Worm (Caenorhabditis elegans) whole organism, L1 larva: Measurements from ENCODE around the gene tbc-19.
A peak's percentile ranks its signal among the peaks of the same experiment; 100 is the strongest.

ENCODE experiments used
- aha-1 ChIP-seq: fragments of 150-350 bp; optimal IDR thresholded peaks from 2 replicates; lab custom pipeline; 2014; ENCODE audit warnings: missing biosample characterization, missing genetic modification characterization
- alr-1 ChIP-seq: fragments of 200-800 bp; sonication (Bioruptor generic); optimal IDR thresholded peaks from 2 replicates; lab custom pipeline; 2018; ENCODE audit warnings: borderline replicate concordance, mild to moderate bottlenecking, missing genetic modification characterization, missing compliant biosample characterization
- ceh-8 ChIP-seq: fragments of 200-800 bp; sonication (Bioruptor generic); optimal IDR thresholded peaks from 2 replicates; lab custom pipeline; 2018; ENCODE audit warnings: mild to moderate bottlenecking, missing genetic modification characterization, moderate library complexity, missing compliant biosample characterization
- ceh-88 ChIP-seq: fragments of 200-800 bp; sonication (Bioruptor generic); IDR thresholded peaks from 2 replicates; pipeline ENCODE4 v1.3.6; 2022; ENCODE audit warnings: missing genetic modification characterization, missing compliant biosample characterization
- ces-1 ChIP-seq: fragments of 150-350 bp; optimal IDR thresholded peaks from 2 replicates; lab custom pipeline; 2014; ENCODE audit warnings: missing biosample characterization, missing genetic modification reagents, missing genetic modification characterization
- efl-3 ChIP-seq: fragments of 200-800 bp; sonication (Bioruptor generic); optimal IDR thresholded peaks from 2 replicates; lab custom pipeline; 2018; ENCODE audit warnings: mild to moderate bottlenecking, missing genetic modification characterization, missing compliant biosample characterization
- egl-13 ChIP-seq: sonication (generic microtip); optimal IDR thresholded peaks from 2 replicates; lab custom pipeline; 2016; ENCODE audit warnings: missing genotype, missing genetic modification reagents, missing genetic modification characterization, missing compliant biosample characterization
- elt-2 ChIP-seq: sonication (generic microtip); optimal IDR thresholded peaks from 2 replicates; lab custom pipeline; 2016; ENCODE audit warnings: missing genetic modification characterization, mild to moderate bottlenecking, inconsistent platforms, missing compliant biosample characterization, missing genetic modification reagents
- elt-3 ChIP-seq, 6 experiments: fragments of 150-350 bp in 1 of 6; sonication (generic microtip); optimal IDR thresholded peaks; 2 replicates each; lab custom pipeline; 2017 to 2018; ENCODE audit warnings: missing biosample characterization in 6 of 6, missing genetic modification characterization in 6 of 6, inconsistent platforms in 1 of 6
- fkh-4 ChIP-seq: sonication (generic microtip); optimal IDR thresholded peaks from 2 replicates; lab custom pipeline; 2016; ENCODE audit warnings: missing compliant biosample characterization, missing genetic modification characterization, borderline replicate concordance
- fkh-8 ChIP-seq: sonication (generic microtip); optimal IDR thresholded peaks from 2 replicates; lab custom pipeline; 2016; ENCODE audit warnings: mild to moderate bottlenecking, missing genetic modification characterization, missing compliant biosample characterization
- fos-1 ChIP-seq: fragments of 150-350 bp; optimal IDR thresholded peaks from 2 replicates; lab custom pipeline; 2014; ENCODE audit warnings: missing biosample characterization, missing genetic modification characterization
- hlh-17 ChIP-seq: fragments of 200-800 bp; sonication (Bioruptor generic); optimal IDR thresholded peaks from 2 replicates; lab custom pipeline; 2018; ENCODE audit warnings: missing genetic modification characterization, mild to moderate bottlenecking, missing compliant biosample characterization, moderate library complexity, borderline replicate concordance
- hlh-4 ChIP-seq: sonication (generic microtip); optimal IDR thresholded peaks from 2 replicates; lab custom pipeline; 2016; ENCODE audit warnings: mild to moderate bottlenecking, missing genetic modification characterization, missing compliant biosample characterization
- hpl-2 ChIP-seq: fragments of 150-350 bp; optimal IDR thresholded peaks from 2 replicates; lab custom pipeline; 2014; ENCODE audit warnings: missing biosample characterization, missing genetic modification reagents, missing genetic modification characterization
- isw-1 ChIP-seq: fragments of 200-800 bp; sonication (Bioruptor generic); IDR thresholded peaks from 2 replicates; pipeline ENCODE4 v1.3.6; 2022; ENCODE audit warnings: missing genetic modification characterization, missing compliant biosample characterization
- lin-14 ChIP-seq: fragments of 200-800 bp; sonication (Bioruptor generic); optimal IDR thresholded peaks from 2 replicates; lab custom pipeline; 2018; ENCODE audit warnings: mild to moderate bottlenecking, missing genetic modification characterization, moderate library complexity, missing compliant biosample characterization
- lin-35 ChIP-seq, 2 experiments: fragments of 150-350 bp; optimal IDR thresholded peaks; 2 replicates each; lab custom pipeline; 2014; ENCODE audit warnings: missing biosample characterization in 2 of 2, missing genetic modification characterization in 2 of 2, missing genetic modification reagents in 2 of 2
- lir-3 ChIP-seq: sonication (generic microtip); optimal IDR thresholded peaks from 2 replicates; lab custom pipeline; 2016; ENCODE audit warnings: mild to moderate bottlenecking, missing genetic modification characterization, moderate library complexity, missing compliant biosample characterization; ENCODE audit not compliant: poor library complexity
- mab-9 ChIP-seq: fragments of 200-800 bp; sonication (Bioruptor generic); IDR thresholded peaks from 2 replicates; pipeline ENCODE4 v1.3.6; 2022; ENCODE audit warnings: missing genetic modification reagents, missing genetic modification characterization, missing compliant biosample characterization
- mef-2 ChIP-seq: fragments of 150-350 bp; optimal IDR thresholded peaks from 2 replicates; lab custom pipeline; 2014; ENCODE audit warnings: missing biosample characterization, missing genetic modification characterization
- mep-1 ChIP-seq: fragments of 150-350 bp; optimal IDR thresholded peaks from 2 replicates; lab custom pipeline; 2014; ENCODE audit warnings: missing biosample characterization, missing genetic modification characterization
- nhr-11 ChIP-seq: fragments of 150-350 bp; optimal IDR thresholded peaks from 2 replicates; lab custom pipeline; 2014; ENCODE audit warnings: missing biosample characterization, missing genetic modification characterization
- nhr-12 ChIP-seq: sonication (generic microtip); optimal IDR thresholded peaks from 2 replicates; lab custom pipeline; 2017; ENCODE audit warnings: missing biosample characterization, missing genetic modification characterization
- nhr-19 ChIP-seq: fragments of 200-800 bp; sonication (Bioruptor generic); conservative IDR thresholded peaks from 2 replicates; pipeline ENCODE4 v1.3.6; 2022; ENCODE audit warnings: missing genetic modification characterization, missing compliant biosample characterization
- nhr-20 ChIP-seq: sonication (generic microtip); optimal IDR thresholded peaks from 2 replicates; lab custom pipeline; 2016; ENCODE audit warnings: mild to moderate bottlenecking, missing genetic modification characterization, missing compliant biosample characterization
- nhr-237 ChIP-seq: fragments of 150-350 bp; optimal IDR thresholded peaks from 2 replicates; lab custom pipeline; 2014; ENCODE audit warnings: missing biosample characterization, missing genetic modification characterization
- nhr-47 ChIP-seq: sonication (generic microtip); optimal IDR thresholded peaks from 2 replicates; lab custom pipeline; 2016; ENCODE audit warnings: mild to moderate bottlenecking, missing genetic modification characterization, moderate library complexity, missing compliant biosample characterization
- nhr-71 ChIP-seq: sonication (generic microtip); optimal IDR thresholded peaks from 2 replicates; lab custom pipeline; 2016; ENCODE audit warnings: mild to moderate bottlenecking, missing genetic modification characterization, moderate library complexity, missing compliant biosample characterization
- nhr-76 ChIP-seq: sonication (generic microtip); optimal IDR thresholded peaks from 2 replicates; lab custom pipeline; 2017; ENCODE audit warnings: missing biosample characterization, missing genetic modification characterization
- nhr-77 ChIP-seq: fragments of 150-350 bp; optimal IDR thresholded peaks from 2 replicates; lab custom pipeline; 2014; ENCODE audit warnings: missing biosample characterization, missing genetic modification characterization
- nhr-84 ChIP-seq: sonication (generic microtip); optimal IDR thresholded peaks from 2 replicates; lab custom pipeline; 2017; ENCODE audit warnings: missing biosample characterization, missing genetic modification characterization
- nhr-85 ChIP-seq: sonication (generic microtip); peaks from one replicate; lab custom pipeline; 2016; ENCODE audit warnings: missing genetic modification characterization, inconsistent platforms, missing compliant biosample characterization
- pax-3 ChIP-seq: fragments of 200-800 bp; sonication (Bioruptor generic); optimal IDR thresholded peaks from 2 replicates; lab custom pipeline; 2018; ENCODE audit warnings: mild to moderate bottlenecking, missing genetic modification characterization, moderate library complexity, missing compliant biosample characterization
- pqm-1 ChIP-seq: sonication (generic microtip); optimal IDR thresholded peaks from 3 replicates; lab custom pipeline; 2017; ENCODE audit warnings: missing biosample characterization, missing genetic modification characterization
- skn-1 ChIP-seq: fragments of 150-350 bp; optimal IDR thresholded peaks from 2 replicates; lab custom pipeline; 2014; ENCODE audit warnings: missing biosample characterization, missing genetic modification characterization
- snpc-4 ChIP-seq: fragments of 150-350 bp; optimal IDR thresholded peaks from 2 replicates; lab custom pipeline; 2014; ENCODE audit warnings: missing biosample characterization, missing genetic modification characterization
- snu-23 ChIP-seq: sonication (generic microtip); optimal IDR thresholded peaks from 2 replicates; lab custom pipeline; 2016; ENCODE audit warnings: missing genetic modification characterization, missing compliant biosample characterization
- sup-37 ChIP-seq: fragments of 200-800 bp; sonication (Bioruptor generic); optimal IDR thresholded peaks from 2 replicates; lab custom pipeline; 2018; ENCODE audit warnings: mild to moderate bottlenecking, missing genetic modification characterization, missing compliant biosample characterization
- swsn-7 ChIP-seq: sonication (generic microtip); optimal IDR thresholded peaks from 2 replicates; lab custom pipeline; 2016; ENCODE audit warnings: missing genetic modification characterization, missing compliant biosample characterization
- tbx-2 ChIP-seq: sonication (generic microtip); optimal IDR thresholded peaks from 2 replicates; lab custom pipeline; 2016; ENCODE audit warnings: missing genetic modification characterization, missing compliant biosample characterization
- unc-130 ChIP-seq: fragments of 150-350 bp; optimal IDR thresholded peaks from 2 replicates; lab custom pipeline; 2017; ENCODE audit warnings: missing biosample characterization, missing genetic modification characterization, inconsistent platforms
- unc-30 ChIP-seq: sonication (generic microtip); optimal IDR thresholded peaks from 2 replicates; lab custom pipeline; 2017; ENCODE audit warnings: missing biosample characterization, missing genetic modification characterization
- unc-98 ChIP-seq: fragments of 200-800 bp; sonication (Bioruptor generic); IDR thresholded peaks from 2 replicates; pipeline ENCODE4 v1.3.6; 2022; ENCODE audit warnings: missing genetic modification characterization, missing compliant biosample characterization
- vab-15 ChIP-seq: sonication (generic microtip); optimal IDR thresholded peaks from 2 replicates; lab custom pipeline; 2017; ENCODE audit warnings: missing genotype, mild to moderate bottlenecking, missing genetic modification characterization, missing compliant biosample characterization
- xbp-1 ChIP-seq: sonication (generic microtip); optimal IDR thresholded peaks from 2 replicates; lab custom pipeline; 2016; ENCODE audit warnings: missing genetic modification characterization, missing compliant biosample characterization
- zip-4 ChIP-seq: fragments of 200-800 bp; sonication (Bioruptor generic); optimal IDR thresholded peaks from 2 replicates; lab custom pipeline; 2018; ENCODE audit warnings: mild to moderate bottlenecking, missing genetic modification characterization, moderate library complexity, missing compliant biosample characterization
- ztf-4 ChIP-seq: fragments of 150-350 bp; optimal IDR thresholded peaks from 2 replicates; lab custom pipeline; 2014; ENCODE audit warnings: missing biosample characterization, missing genetic modification characterization

The tbc-19 gene

ce11 chrX:14026893-14027292 is 14.6 kb upstream of the tbc-19 start:
- TF ChIP-seq mab-9 (GFP tag; lab: Robert Waterston, UW) (no peak), fkh-4 (tag; lab: Kevin White, UChicago) (no peak), nhr-71 (tag; lab: Kevin White, UChicago) (no peak), hlh-17 (GFP tag; lab: Kevin White, UChicago) (no peak), ceh-8 (GFP tag; lab: Kevin White, UChicago) (no peak), swsn-7 (tag; lab: Kevin White, UChicago) (no peak), fos-1 (tag; lab: Kevin White, UChicago) (no peak), zip-4 (GFP tag; lab: Kevin White, UChicago) (no peak), egl-13 (tag; lab: Kevin White, UChicago) (no peak), nhr-77 (no peak), lin-14 (no peak), elt-3 (tag; optimal IDR thresholded peaks at IDR 0.05; lab: Kevin White, UChicago) (no peak), lir-3 (tag; lab: Kevin White, UChicago) (no peak), mef-2 (tag; lab: Kevin White, UChicago) (no peak), unc-130 (tag; lab: Kevin White, UChicago) (no peak)

- no peak for TF ChIP-seq mef-2 (tag; lab: Kevin White, UChicago)
- TF ChIP-seq hlh-17 (GFP tag; lab: Kevin White, UChicago), result no peak
- TF ChIP-seq tbx-2 (tag; lab: Kevin White, UChicago), result no peak
- peak in 1 of 2 experiments; percentile 26 for TF ChIP-seq lin-35 (GFP tag; optimal IDR thresholded peaks at IDR 0.05; lab: Kevin White, UChicago)
- no peak for TF ChIP-seq mab-9 (GFP tag; lab: Robert Waterston, UW)
- no peak for TF ChIP-seq ztf-4 (tag; lab: Kevin White, UChicago)
- TF ChIP-seq nhr-84 (tag; lab: Kevin White, UChicago), result no peak
- no peak for TF ChIP-seq fkh-8 (tag; lab: Kevin White, UChicago)
- TF ChIP-seq nhr-20, result peak; percentile 15
- TF ChIP-seq hpl-2 (GFP tag; lab: Kevin White, UChicago), result no peak
- TF ChIP-seq nhr-19 (GFP tag; lab: Robert Waterston, UW), result no peak
- no peak for TF ChIP-seq nhr-12
- TF ChIP-seq nhr-76 (tag; lab: Kevin White, UChicago), result no peak
- TF ChIP-seq ceh-88 (GFP tag; lab: Robert Waterston, UW), result no peak
- TF ChIP-seq mep-1 (tag; lab: Kevin White, UChicago), result no peak
- no peak for TF ChIP-seq pax-3 (tag; lab: Kevin White, UChicago)
- TF ChIP-seq nhr-47 (tag; lab: Kevin White, UChicago), result no peak
- TF ChIP-seq vab-15 (tag; lab: Kevin White, UChicago), result no peak
- TF ChIP-seq isw-1, result no peak
- TF ChIP-seq elt-2 (tag; lab: Kevin White, UChicago), result peak; percentile 50
- TF ChIP-seq lin-14, result peak; percentile 40
- TF ChIP-seq sup-37 (GFP tag; lab: Kevin White, UChicago), result no peak
- TF ChIP-seq efl-3 (GFP tag; lab: Kevin White, UChicago), result no peak
- no peak for TF ChIP-seq nhr-85
Measured at ce11 chrX:14024400-14024953, 12.2 kb upstream of the tbc-19 start.

ce11 chrX:14020290-14020689 is 8.0 kb upstream of the tbc-19 start, which contains the start of gene C04C11.1:
Gene C04C11.1, plus strand, starts transcription at chrX:14020590.
- TF ChIP-seq zip-4 (GFP tag; lab: Kevin White, UChicago) (no peak), vab-15 (tag; lab: Kevin White, UChicago) (no peak), nhr-11 (tag; lab: Kevin White, UChicago) (no peak), xbp-1 (tag; lab: Kevin White, UChicago) (no peak), ces-1 (no peak), hlh-4 (tag; lab: Kevin White, UChicago) (no peak), skn-1 (tag; lab: Kevin White, UChicago) (no peak), snpc-4 (tag; lab: Kevin White, UChicago) (no peak), fkh-4 (tag; lab: Kevin White, UChicago) (no peak), pqm-1 (tag; lab: Kevin White, UChicago) (no peak), unc-30 (no peak), unc-98 (GFP tag; lab: Robert Waterston, UW) (no peak), nhr-77 (no peak), mab-9 (GFP tag; lab: Robert Waterston, UW) (no peak), aha-1 (tag; lab: Kevin White, UChicago) (no peak), alr-1 (tag; lab: Kevin White, UChicago) (no peak), snu-23 (GFP tag; lab: Kevin White, UChicago) (no peak), nhr-237 (tag; lab: Kevin White, UChicago) (no peak)
